Worm (Caenorhabditis elegans): ENCODE measurements around the gene bud-31.

DNA sequence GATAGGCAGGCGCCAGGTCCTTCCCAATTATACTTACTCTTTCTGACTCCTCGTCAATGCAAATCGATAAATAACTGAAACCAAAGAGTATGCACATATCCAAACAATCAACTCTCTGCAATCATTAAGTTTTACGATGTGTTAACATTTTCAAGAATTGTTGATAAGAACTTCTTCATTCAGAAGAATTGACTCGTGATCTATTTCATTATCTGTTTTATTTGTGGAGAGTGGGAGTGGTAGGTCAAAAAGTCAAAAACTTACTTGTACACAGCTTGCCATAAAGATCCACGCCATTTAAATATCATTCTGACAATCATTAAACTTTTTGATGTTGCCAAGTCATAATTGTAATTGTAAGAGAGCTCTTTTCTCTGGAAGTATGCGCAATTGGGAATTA, 6.9 kb downstream of the bud-31 start:
- no peak for TF ChIP-seq lsy-2 (tag; optimal IDR thresholded peaks at IDR 0.05)
- no peak for TF ChIP-seq unc-62 (GFP tag; optimal IDR thresholded peaks at IDR 0.05)
- no peak for TF ChIP-seq unc-120 (tag; optimal IDR thresholded peaks at IDR 0.05; ENCODE audit: poor library complexity, severe bottlenecking)
- TF ChIP-seq nhr-28 (tag; optimal IDR thresholded peaks at IDR 0.05): no peak

All from whole organism, mixed stage, embryonic.